Worm (Caenorhabditis elegans): ENCODE data around the gene F35G2.5.

- TF ChIP-seq elt-1 (tag; optimal IDR thresholded peaks at IDR 0.05; ENCODE audit: borderline replicate concordance, insufficient read depth), result no peak
- TF ChIP-seq unc-62 (GFP tag; optimal IDR thresholded peaks at IDR 0.05), result no peak
- no peak for TF ChIP-seq hlh-1 (tag; optimal IDR thresholded peaks at IDR 0.05)
- no peak for TF ChIP-seq lin-13 (tag; optimal IDR thresholded peaks at IDR 0.05)
These were observed 10.3 kb downstream of the F35G2.5 start, which contains the start of gene sre-18 for ce11 chrIV:12229679-12230078.

All from whole organism, mixed stage, embryonic.